Fruit fly (Drosophila melanogaster): ENCODE results near the gene CG32808.

- no peak for TF ChIP-seq ap (GFP tag; IDR thresholded peaks at IDR 0.05)
- TF ChIP-seq CG18476 (GFP tag; optimal IDR thresholded peaks at IDR 0.05) = no peak
- TF ChIP-seq prd (optimal IDR thresholded peaks at IDR 0.05) = no peak
- no peak for TF ChIP-seq prd (GFP tag; IDR thresholded peaks at IDR 0.05)
- no peak for TF ChIP-seq Side (GFP tag; optimal IDR thresholded peaks at IDR 0.05)
- no peak for TF ChIP-seq CG7786 (GFP tag; optimal IDR thresholded peaks at IDR 0.05)
- no peak for TF ChIP-seq Gug (GFP tag; IDR thresholded peaks at IDR 0.05)
- TF ChIP-seq CG17568 (GFP tag; optimal IDR thresholded peaks at IDR 0.05) = no peak
- TF ChIP-seq Ets65A (GFP tag) = no peak
- no peak for TF ChIP-seq NK7.1 (GFP tag; optimal IDR thresholded peaks at IDR 0.05)
- no peak for TF ChIP-seq nerfin-2 (GFP tag; IDR thresholded peaks at IDR 0.05; ENCODE audit: partially characterized antibody)
- no peak for TF ChIP-seq wor (GFP tag; IDR thresholded peaks at IDR 0.05)
- no peak for TF ChIP-seq CG14710 (tag; optimal IDR thresholded peaks at IDR 0.05)
Measured at dm6 chrX:1472222-1472621, 2.6 kb upstream of the CG32808 start, which contains the start of gene CG14780.
